Fruit fly (Drosophila melanogaster) whole organism, embryonic: ENCODE data around the gene Dnai2.

Experiments
- HLHmδ ChIP-seq: fragments of 200-800 bp; sonication (Bioruptor generic); optimal IDR thresholded peaks from 2 replicates; lab custom pipeline; 2018; ENCODE audit warnings: missing biosample characterization, mild to moderate bottlenecking, missing genetic modification characterization, moderate library complexity
- Nf-YB ChIP-seq: fragments of 200-800 bp; sonication (Bioruptor generic); optimal IDR thresholded peaks from 3 replicates; lab custom pipeline; 2019; ENCODE audit warnings: missing biosample characterization, mild to moderate bottlenecking, missing genetic modification characterization, moderate library complexity
- chinmo ChIP-seq: fragments of 200-800 bp; sonication (Bioruptor generic); IDR thresholded peaks from 4 replicates; pipeline ENCODE4 v1.3.6; 2022; ENCODE audit warnings: missing biosample characterization, missing genetic modification characterization; ENCODE audit not compliant: partially characterized antibody
- gsb ChIP-seq: fragments of 200-800 bp; sonication (Bioruptor generic); IDR thresholded peaks from 2 replicates; pipeline ENCODE4 v1.3.6; 2022; ENCODE audit warnings: missing biosample characterization, missing genetic modification characterization

- TF ChIP-seq gsb (GFP tag; lab: Robert Waterston, UW) = no peak
- no peak for TF ChIP-seq chinmo (GFP tag; lab: Robert Waterston, UW)
- no peak for TF ChIP-seq HLHmδ (GFP tag; lab: Kevin White, UChicago)
- no peak for TF ChIP-seq Nf-YB
Observed at dm6 chr3L:11656189-11656588, 42.9 kb downstream of the Dnai2 start.
